Fruit fly (Drosophila melanogaster): Measurements from ENCODE around the gene CG3777.

- TF ChIP-seq psq (optimal IDR thresholded peaks at IDR 0.05) (no peak), Myc (optimal IDR thresholded peaks at IDR 0.05) (no peak)
Measured at dm6 chrX:277885-278284, 1.6 kb upstream of the CG3777 start.
